Fruit fly (Drosophila melanogaster): Measurements from ENCODE around the gene Gr10a.

Gene Gr10a

dm6 chrX:11449476-11450119, 32.4 kb upstream of the Gr10a start:
- no peak for TF ChIP-seq EcR (GFP tag; optimal IDR thresholded peaks at IDR 0.05)
- peak; percentile 24 for TF ChIP-seq CG34367 (tag; optimal IDR thresholded peaks at IDR 0.05)
- no peak for TF ChIP-seq gl (tag; optimal IDR thresholded peaks at IDR 0.05)
- peak; percentile 51 for TF ChIP-seq CG14655 (GFP tag; optimal IDR thresholded peaks at IDR 0.05)
- peak; percentile 61; the same call in 1 of the 2 replicates for TF ChIP-seq CG32121 (GFP tag; IDR thresholded peaks at IDR 0.05)
- peak; percentile 24 for TF ChIP-seq CG9948 (tag; optimal IDR thresholded peaks at IDR 0.05)
- peak; percentile 38 for TF ChIP-seq CG8159 (tag; optimal IDR thresholded peaks at IDR 0.05)
- no peak for TF ChIP-seq CG10348 (GFP tag; IDR thresholded peaks at IDR 0.05)
- TF ChIP-seq D1 (tag; optimal IDR thresholded peaks at IDR 0.05) = no peak
- peak; percentile 62; the same call in 2 of the 3 replicates for TF ChIP-seq fd96Ca (GFP tag; IDR thresholded peaks at IDR 0.05)
- peak; percentile 82 for TF ChIP-seq CG4496 (GFP tag; IDR thresholded peaks at IDR 0.05)
- TF ChIP-seq Pif1A (GFP tag; optimal IDR thresholded peaks at IDR 0.05) = peak; percentile 55
- TF ChIP-seq Snoo (tag; optimal IDR thresholded peaks at IDR 0.05) = peak; percentile 75
- TF ChIP-seq CG12605 (GFP tag; IDR thresholded peaks at IDR 0.05) = peak; percentile 46; the same call in 1 of the 2 replicates
- peak; percentile 40 for TF ChIP-seq CG8301 (tag; optimal IDR thresholded peaks at IDR 0.05)
- TF ChIP-seq Pif1B (GFP tag; optimal IDR thresholded peaks at IDR 0.05) = peak; percentile 12
- peak; percentile 63 for TF ChIP-seq Ets98B (GFP tag; IDR thresholded peaks at IDR 0.05)
- TF ChIP-seq CG13204 (GFP tag; optimal IDR thresholded peaks at IDR 0.05) = no peak
- TF ChIP-seq CG15710 (tag; optimal IDR thresholded peaks at IDR 0.05) = peak; percentile 51
- peak; percentile 5 for TF ChIP-seq CG17806 (tag; optimal IDR thresholded peaks at IDR 0.05)

- TF ChIP-seq Ets98B (GFP tag; IDR thresholded peaks at IDR 0.05) (0 out of 2 replicates have a peak, but pooled peaks have one; percentile 27), gl (tag; optimal IDR thresholded peaks at IDR 0.05) (no peak)
Observed at dm6 chrX:11448637-11449036, 31.4 kb upstream of the Gr10a start.

- TF ChIP-seq CG17806 (tag; optimal IDR thresholded peaks at IDR 0.05) (peak; percentile 62), CG4496 (GFP tag; IDR thresholded peaks at IDR 0.05) (peak; percentile 95), Pif1A (GFP tag; optimal IDR thresholded peaks at IDR 0.05) (peak; percentile 75), fd96Ca (GFP tag; IDR thresholded peaks at IDR 0.05) (peak; percentile 94), CG12605 (GFP tag; IDR thresholded peaks at IDR 0.05) (peak; percentile 87), EcR (GFP tag; optimal IDR thresholded peaks at IDR 0.05) (no peak), Ets98B (GFP tag; IDR thresholded peaks at IDR 0.05) (peak; percentile 87), CG8159 (tag; optimal IDR thresholded peaks at IDR 0.05) (peak; percentile 68), D1 (tag; optimal IDR thresholded peaks at IDR 0.05) (no peak), gl (tag; optimal IDR thresholded peaks at IDR 0.05) (peak; percentile 50), CG8301 (tag; optimal IDR thresholded peaks at IDR 0.05) (peak; percentile 68), Snoo (tag; optimal IDR thresholded peaks at IDR 0.05) (peak; percentile 76), CG15710 (tag; optimal IDR thresholded peaks at IDR 0.05) (peak; percentile 69), CG10348 (GFP tag; IDR thresholded peaks at IDR 0.05) (peak; percentile 70; the same call in 1 of the 2 replicates), CG13204 (GFP tag; optimal IDR thresholded peaks at IDR 0.05) (no peak), CG34367 (tag; optimal IDR thresholded peaks at IDR 0.05) (peak; percentile 72), Pif1B (GFP tag; optimal IDR thresholded peaks at IDR 0.05) (peak; percentile 76), rn (GFP tag; IDR thresholded peaks at IDR 0.05) (0 out of 2 replicates have a peak, but pooled peaks have one; percentile 45), CG9948 (tag; optimal IDR thresholded peaks at IDR 0.05) (peak; percentile 66), CG14655 (GFP tag; optimal IDR thresholded peaks at IDR 0.05) (peak; percentile 76), CG32121 (GFP tag; IDR thresholded peaks at IDR 0.05) (peak; percentile 89)
Observed at dm6 chrX:11446792-11447405, 29.7 kb upstream of the Gr10a start.

dm6 chrX:11441829-11442634, 24.8 kb upstream of the Gr10a start, which contains the start of gene Sk1:
Gene Sk1 (plus strand): TSS chrX:11442539.
- TF ChIP-seq Snoo (tag; optimal IDR thresholded peaks at IDR 0.05) = peak; percentile 19
- TF ChIP-seq CG17806 (tag; optimal IDR thresholded peaks at IDR 0.05) = no peak
- 0 out of 3 replicates have a peak, but pooled peaks have one; percentile 12 for TF ChIP-seq CG4496 (GFP tag; IDR thresholded peaks at IDR 0.05)

- TF ChIP-seq D1 (tag; optimal IDR thresholded peaks at IDR 0.05) = no peak
- no peak for TF ChIP-seq gl (tag; optimal IDR thresholded peaks at IDR 0.05)
- no peak for TF ChIP-seq rn (GFP tag; IDR thresholded peaks at IDR 0.05)
- no peak for TF ChIP-seq Snoo (tag; optimal IDR thresholded peaks at IDR 0.05)
- no peak for TF ChIP-seq CG34367 (tag; optimal IDR thresholded peaks at IDR 0.05)
- no peak for TF ChIP-seq CG17806 (tag; optimal IDR thresholded peaks at IDR 0.05)
- no peak for TF ChIP-seq Pif1B (GFP tag; optimal IDR thresholded peaks at IDR 0.05)
- TF ChIP-seq CG10348 (GFP tag; IDR thresholded peaks at IDR 0.05) = no peak
- TF ChIP-seq CG4496 (GFP tag; IDR thresholded peaks at IDR 0.05) = no peak
- no peak for TF ChIP-seq CG12605 (GFP tag; IDR thresholded peaks at IDR 0.05)
- TF ChIP-seq CG14655 (GFP tag; optimal IDR thresholded peaks at IDR 0.05) = no peak
- no peak for TF ChIP-seq CG8159 (tag; optimal IDR thresholded peaks at IDR 0.05)
Observed at dm6 chrX:11440944-11441343, 23.7 kb upstream of the Gr10a start.
